Worm (Caenorhabditis elegans): ENCODE measurements around the gene ikke-1.

ikke-1 gene

ce11 chrIII:9058959-9059534 is 8.5 kb upstream of the ikke-1 start, which contains the start of gene gst-1:
Gene gst-1 (plus strand): TSS chrIII:9059331.
- TF ChIP-seq tbx-11 (GFP tag; IDR thresholded peaks at IDR 0.05) (no peak), pes-1 (GFP tag; IDR thresholded peaks at IDR 0.05) (no peak), scrt-1 (GFP tag; IDR thresholded peaks at IDR 0.05) (no peak), flt-1 (GFP tag; IDR thresholded peaks at IDR 0.05) (no peak), B0310.2 (tag; optimal IDR thresholded peaks at IDR 0.05) (no peak), F13C5.2 (tag; optimal IDR thresholded peaks at IDR 0.05) (no peak), tra-4 (tag; optimal IDR thresholded peaks at IDR 0.05) (no peak), hmg-4 (GFP tag; optimal IDR thresholded peaks at IDR 0.05) (no peak), tbx-37 (GFP tag; conservative IDR thresholded peaks at IDR 0.05) (no peak), sea-1 (GFP tag; conservative IDR thresholded peaks at IDR 0.05) (no peak), aly-1 (tag; optimal IDR thresholded peaks at IDR 0.05) (no peak), ets-7 (tag; optimal IDR thresholded peaks at IDR 0.05) (no peak), ceh-13 (GFP tag; optimal IDR thresholded peaks at IDR 0.05) (no peak)

- TF ChIP-seq ceh-36 (tag; optimal IDR thresholded peaks at IDR 0.05) (no peak), pes-1 (GFP tag; IDR thresholded peaks at IDR 0.05) (no peak), sea-1 (GFP tag; conservative IDR thresholded peaks at IDR 0.05) (0 out of 2 replicates have a peak, but pooled peaks have one; percentile 58), B0310.2 (tag; optimal IDR thresholded peaks at IDR 0.05) (no peak), ceh-13 (GFP tag; optimal IDR thresholded peaks at IDR 0.05) (no peak)
Observed at ce11 chrIII:9054414-9055147, 4.1 kb upstream of the ikke-1 start, which contains the start of gene cls-2. Gene cls-2 (plus strand): TSS chrIII:9055048.

ce11 chrIII:9053740-9054252 is 3.3 kb upstream of the ikke-1 start, which contains the start of gene R107.5:
Gene R107.5 (minus strand): TSS chrIII:9053790.
- peak; percentile 66 for TF ChIP-seq F13C5.2 (tag; optimal IDR thresholded peaks at IDR 0.05)
- TF ChIP-seq hmbx-1 (tag; optimal IDR thresholded peaks at IDR 0.05), result no peak
- no peak for TF ChIP-seq ceh-13 (GFP tag; optimal IDR thresholded peaks at IDR 0.05)
- TF ChIP-seq tra-4 (tag; optimal IDR thresholded peaks at IDR 0.05), result peak; percentile 58
- TF ChIP-seq B0310.2 (tag; optimal IDR thresholded peaks at IDR 0.05), result peak; percentile 63
- peak; percentile 12; the same call in 1 of the 2 replicates for TF ChIP-seq pes-1 (GFP tag; IDR thresholded peaks at IDR 0.05)
- no peak for TF ChIP-seq tbx-11 (GFP tag; IDR thresholded peaks at IDR 0.05)
- TF ChIP-seq ets-7 (tag; optimal IDR thresholded peaks at IDR 0.05), result no peak
- no peak for TF ChIP-seq tbx-37 (GFP tag; conservative IDR thresholded peaks at IDR 0.05)
- no peak for TF ChIP-seq ama-1 (optimal IDR thresholded peaks at IDR 0.05)
- 0 out of 2 replicates have a peak, but pooled peaks have one; percentile 11 for TF ChIP-seq sea-1 (GFP tag; conservative IDR thresholded peaks at IDR 0.05)
- TF ChIP-seq ceh-36 (tag; optimal IDR thresholded peaks at IDR 0.05), result no peak
- TF ChIP-seq scrt-1 (GFP tag; IDR thresholded peaks at IDR 0.05), result no peak
- TF ChIP-seq hmg-4 (GFP tag; optimal IDR thresholded peaks at IDR 0.05), result peak; percentile 47
- no peak for TF ChIP-seq aly-1 (tag; optimal IDR thresholded peaks at IDR 0.05)
- TF ChIP-seq hnd-1 (tag; optimal IDR thresholded peaks at IDR 0.05), result peak; percentile 31
- peak; percentile 24; the same call in 1 of the 2 replicates for TF ChIP-seq flt-1 (GFP tag; IDR thresholded peaks at IDR 0.05)

- TF ChIP-seq pes-1 (GFP tag; IDR thresholded peaks at IDR 0.05) (0 out of 2 replicates have a peak, but pooled peaks have one; percentile 37), aly-1 (tag; optimal IDR thresholded peaks at IDR 0.05) (no peak)
Observed at ce11 chrIII:9053263-9053662, 2.8 kb upstream of the ikke-1 start.

ce11 chrIII:9052371-9052978 is 2.0 kb upstream of the ikke-1 start:
- TF ChIP-seq B0310.2 (tag; optimal IDR thresholded peaks at IDR 0.05), result no peak
- TF ChIP-seq flt-1 (GFP tag; IDR thresholded peaks at IDR 0.05), result no peak
- no peak for TF ChIP-seq hnd-1 (tag; optimal IDR thresholded peaks at IDR 0.05)
- peak; percentile 33; the same call in 1 of the 2 replicates for TF ChIP-seq sea-1 (GFP tag; conservative IDR thresholded peaks at IDR 0.05)
- TF ChIP-seq aly-1 (tag; optimal IDR thresholded peaks at IDR 0.05), result no peak
- TF ChIP-seq ets-7 (tag; optimal IDR thresholded peaks at IDR 0.05), result no peak
- no peak for TF ChIP-seq ceh-13 (GFP tag; optimal IDR thresholded peaks at IDR 0.05)
- TF ChIP-seq ceh-36 (tag; optimal IDR thresholded peaks at IDR 0.05), result no peak
- TF ChIP-seq ama-1 (optimal IDR thresholded peaks at IDR 0.05), result no peak
- TF ChIP-seq tbx-37 (GFP tag; conservative IDR thresholded peaks at IDR 0.05), result no peak
- 0 out of 2 replicates have a peak, but pooled peaks have one; percentile 59 for TF ChIP-seq scrt-1 (GFP tag; IDR thresholded peaks at IDR 0.05)

- TF ChIP-seq tbx-11 (GFP tag; IDR thresholded peaks at IDR 0.05) (no peak), scrt-1 (GFP tag; IDR thresholded peaks at IDR 0.05) (no peak), ama-1 (optimal IDR thresholded peaks at IDR 0.05) (no peak), F13C5.2 (tag; optimal IDR thresholded peaks at IDR 0.05) (no peak), ets-7 (tag; optimal IDR thresholded peaks at IDR 0.05) (no peak), aly-1 (tag; optimal IDR thresholded peaks at IDR 0.05) (no peak), flt-1 (GFP tag; IDR thresholded peaks at IDR 0.05) (no peak), tra-4 (tag; optimal IDR thresholded peaks at IDR 0.05) (no peak), hmg-4 (GFP tag; optimal IDR thresholded peaks at IDR 0.05) (no peak), B0310.2 (tag; optimal IDR thresholded peaks at IDR 0.05) (no peak), pes-1 (GFP tag; IDR thresholded peaks at IDR 0.05) (no peak), hmbx-1 (tag; optimal IDR thresholded peaks at IDR 0.05) (no peak), hnd-1 (tag; optimal IDR thresholded peaks at IDR 0.05) (no peak), tbx-37 (GFP tag; conservative IDR thresholded peaks at IDR 0.05) (no peak), ceh-13 (GFP tag; optimal IDR thresholded peaks at IDR 0.05) (no peak), ceh-36 (tag; optimal IDR thresholded peaks at IDR 0.05) (no peak), sea-1 (GFP tag; conservative IDR thresholded peaks at IDR 0.05) (no peak)
Observed at ce11 chrIII:9051714-9052113, 1.2 kb upstream of the ikke-1 start.

Measured in whole organism, early embryonic.